Fruit fly (Drosophila melanogaster): ENCODE data around the gene CG13694.

dm6 chr2L:140849-141248 lies 24.6 kb upstream of the CG13694 start, which contains the start of the genes CG31975 and ovm:
- no peak for TF ChIP-seq psq (optimal IDR thresholded peaks at IDR 0.05)
- no peak for TF ChIP-seq pan (optimal IDR thresholded peaks at IDR 0.05)
- TF ChIP-seq CG8478 (optimal IDR thresholded peaks at IDR 0.05) = no peak
- TF ChIP-seq EcR (GFP tag; optimal IDR thresholded peaks at IDR 0.05) = no peak

Data from whole organism.